Worm (Caenorhabditis elegans) whole organism, L1 larva: ENCODE results near the gene B0303.4.

Source experiments
- C04F5.9 ChIP-seq: sonication (generic microtip); optimal IDR thresholded peaks from 2 replicates; lab custom pipeline; 2016; ENCODE audit warnings: missing genetic modification characterization, missing compliant biosample characterization
- C16A3.4 ChIP-seq: fragments of 150-350 bp; optimal IDR thresholded peaks from 2 replicates; lab custom pipeline; 2014; ENCODE audit warnings: missing biosample characterization, missing genetic modification characterization
- C34B4.2 ChIP-seq: sonication (generic microtip); optimal IDR thresholded peaks from 2 replicates; lab custom pipeline; 2017; ENCODE audit warnings: mild to moderate bottlenecking, missing genetic modification characterization, missing compliant biosample characterization
- Y116A8C.19 ChIP-seq: sonication (generic microtip); optimal IDR thresholded peaks from 2 replicates; lab custom pipeline; 2016; ENCODE audit warnings: missing compliant biosample characterization, missing genetic modification characterization, borderline replicate concordance
- aly-2 ChIP-seq: fragments of 150-350 bp; optimal IDR thresholded peaks from 2 replicates; lab custom pipeline; 2014; ENCODE audit warnings: missing biosample characterization, missing genetic modification characterization
- blmp-1 ChIP-seq: fragments of 150-350 bp; optimal IDR thresholded peaks from 2 replicates; lab custom pipeline; 2014; ENCODE audit warnings: missing biosample characterization, missing genetic modification characterization
- dpl-1 ChIP-seq, 3 experiments: fragments of 150-350 bp in 2 of 3; sonication (generic microtip) in 1 of 3; optimal IDR thresholded peaks; 2 replicates each; lab custom pipeline; 2014 to 2017; ENCODE audit warnings: missing biosample characterization in 3 of 3, missing genetic modification characterization in 3 of 3, missing genetic modification reagents in 3 of 3
- dsc-1 ChIP-seq: sonication (generic microtip); optimal IDR thresholded peaks from 2 replicates; lab custom pipeline; 2016; ENCODE audit warnings: mild to moderate bottlenecking, missing genetic modification characterization, missing compliant biosample characterization
- efl-1 ChIP-seq, 4 experiments: fragments of 150-350 bp; optimal IDR thresholded peaks in 3 of 4; peaks in 1 of 4; 1 replicate in 1 of 4; 2 replicates in 3 of 4; lab custom pipeline; 2014; ENCODE audit warnings: missing biosample characterization in 2 of 4, missing genetic modification characterization in 2 of 4, missing genetic modification reagents in 2 of 4
- egl-13 ChIP-seq: sonication (generic microtip); optimal IDR thresholded peaks from 2 replicates; lab custom pipeline; 2016; ENCODE audit warnings: missing genotype, missing genetic modification reagents, missing genetic modification characterization, missing compliant biosample characterization
- elt-2 ChIP-seq: sonication (generic microtip); optimal IDR thresholded peaks from 2 replicates; lab custom pipeline; 2016; ENCODE audit warnings: missing genetic modification characterization, mild to moderate bottlenecking, inconsistent platforms, missing compliant biosample characterization, missing genetic modification reagents
- elt-3 ChIP-seq, 6 experiments: fragments of 150-350 bp in 1 of 6; sonication (generic microtip); optimal IDR thresholded peaks; 2 replicates each; lab custom pipeline; 2017 to 2018; ENCODE audit warnings: missing biosample characterization in 6 of 6, missing genetic modification characterization in 6 of 6, inconsistent platforms in 1 of 6
- fkh-4 ChIP-seq: sonication (generic microtip); optimal IDR thresholded peaks from 2 replicates; lab custom pipeline; 2016; ENCODE audit warnings: missing compliant biosample characterization, missing genetic modification characterization, borderline replicate concordance
- fkh-8 ChIP-seq: sonication (generic microtip); optimal IDR thresholded peaks from 2 replicates; lab custom pipeline; 2016; ENCODE audit warnings: mild to moderate bottlenecking, missing genetic modification characterization, missing compliant biosample characterization
- hlh-17 ChIP-seq: fragments of 200-800 bp; sonication (Bioruptor generic); optimal IDR thresholded peaks from 2 replicates; lab custom pipeline; 2018; ENCODE audit warnings: missing genetic modification characterization, mild to moderate bottlenecking, missing compliant biosample characterization, moderate library complexity, borderline replicate concordance
- hlh-4 ChIP-seq: sonication (generic microtip); optimal IDR thresholded peaks from 2 replicates; lab custom pipeline; 2016; ENCODE audit warnings: mild to moderate bottlenecking, missing genetic modification characterization, missing compliant biosample characterization
- hpl-2 ChIP-seq: fragments of 150-350 bp; optimal IDR thresholded peaks from 2 replicates; lab custom pipeline; 2014; ENCODE audit warnings: missing biosample characterization, missing genetic modification reagents, missing genetic modification characterization
- irx-1 ChIP-seq: sonication (generic microtip); optimal IDR thresholded peaks from 2 replicates; lab custom pipeline; 2016; ENCODE audit warnings: missing genetic modification characterization, missing compliant biosample characterization
- jun-1 ChIP-seq: fragments of 150-350 bp; optimal IDR thresholded peaks from 2 replicates; lab custom pipeline; 2014; ENCODE audit warnings: missing biosample characterization, missing genetic modification reagents, missing genetic modification characterization
- lin-13 ChIP-seq: fragments of 150-350 bp; optimal IDR thresholded peaks from 2 replicates; lab custom pipeline; 2014; ENCODE audit warnings: missing biosample characterization, missing genetic modification reagents, missing genetic modification characterization
- lin-14 ChIP-seq: fragments of 200-800 bp; sonication (Bioruptor generic); optimal IDR thresholded peaks from 2 replicates; lab custom pipeline; 2018; ENCODE audit warnings: mild to moderate bottlenecking, missing genetic modification characterization, moderate library complexity, missing compliant biosample characterization
- lin-15B ChIP-seq: fragments of 150-350 bp; sonication (generic microtip); optimal IDR thresholded peaks from 3 replicates; lab custom pipeline; 2014; ENCODE audit warnings: missing biosample characterization, missing genetic modification characterization
- lin-35 ChIP-seq, 2 experiments: fragments of 150-350 bp; optimal IDR thresholded peaks; 2 replicates each; lab custom pipeline; 2014; ENCODE audit warnings: missing biosample characterization in 2 of 2, missing genetic modification characterization in 2 of 2, missing genetic modification reagents in 2 of 2
- lin-39 ChIP-seq: fragments of 150-350 bp; optimal IDR thresholded peaks from 2 replicates; lab custom pipeline; 2014; ENCODE audit warnings: missing biosample characterization, missing genetic modification reagents, missing genetic modification characterization
- lir-3 ChIP-seq: sonication (generic microtip); optimal IDR thresholded peaks from 2 replicates; lab custom pipeline; 2016; ENCODE audit warnings: mild to moderate bottlenecking, missing genetic modification characterization, moderate library complexity, missing compliant biosample characterization; ENCODE audit not compliant: poor library complexity
- mdl-1 ChIP-seq, 2 experiments: fragments of 150-350 bp; optimal IDR thresholded peaks; 2 replicates each; lab custom pipeline; 2014 to 2017; ENCODE audit warnings: missing biosample characterization in 2 of 2, missing genetic modification characterization in 2 of 2, inconsistent platforms in 1 of 2
- mep-1 ChIP-seq: fragments of 150-350 bp; optimal IDR thresholded peaks from 2 replicates; lab custom pipeline; 2014; ENCODE audit warnings: missing biosample characterization, missing genetic modification characterization
- nhr-12 ChIP-seq: sonication (generic microtip); optimal IDR thresholded peaks from 2 replicates; lab custom pipeline; 2017; ENCODE audit warnings: missing biosample characterization, missing genetic modification characterization
- nhr-19 ChIP-seq: fragments of 200-800 bp; sonication (Bioruptor generic); conservative IDR thresholded peaks from 2 replicates; pipeline ENCODE4 v1.3.6; 2022; ENCODE audit warnings: missing genetic modification characterization, missing compliant biosample characterization
- nhr-20 ChIP-seq: sonication (generic microtip); optimal IDR thresholded peaks from 2 replicates; lab custom pipeline; 2016; ENCODE audit warnings: mild to moderate bottlenecking, missing genetic modification characterization, missing compliant biosample characterization
- nhr-47 ChIP-seq: sonication (generic microtip); optimal IDR thresholded peaks from 2 replicates; lab custom pipeline; 2016; ENCODE audit warnings: mild to moderate bottlenecking, missing genetic modification characterization, moderate library complexity, missing compliant biosample characterization
- nhr-71 ChIP-seq: sonication (generic microtip); optimal IDR thresholded peaks from 2 replicates; lab custom pipeline; 2016; ENCODE audit warnings: mild to moderate bottlenecking, missing genetic modification characterization, moderate library complexity, missing compliant biosample characterization
- nhr-85 ChIP-seq: sonication (generic microtip); peaks from one replicate; lab custom pipeline; 2016; ENCODE audit warnings: missing genetic modification characterization, inconsistent platforms, missing compliant biosample characterization
- nhr-90 ChIP-seq: sonication (generic microtip); optimal IDR thresholded peaks from 2 replicates; lab custom pipeline; 2016; ENCODE audit warnings: mild to moderate bottlenecking, missing genetic modification characterization, missing compliant biosample characterization; ENCODE audit not compliant: poor library complexity
- pag-3 ChIP-seq: sonication (generic microtip); optimal IDR thresholded peaks from 2 replicates; lab custom pipeline; 2017; ENCODE audit warnings: missing genetic modification characterization, mild to moderate bottlenecking, missing compliant biosample characterization, antibody characterized with exemption, borderline replicate concordance; ENCODE audit not compliant: insufficient read depth
- rnt-1 ChIP-seq: sonication (generic microtip); optimal IDR thresholded peaks from 2 replicates; lab custom pipeline; 2016; ENCODE audit warnings: mild to moderate bottlenecking, missing genetic modification characterization, moderate library complexity, missing compliant biosample characterization
- skn-1 ChIP-seq: fragments of 150-350 bp; optimal IDR thresholded peaks from 2 replicates; lab custom pipeline; 2014; ENCODE audit warnings: missing biosample characterization, missing genetic modification characterization
- snu-23 ChIP-seq: sonication (generic microtip); optimal IDR thresholded peaks from 2 replicates; lab custom pipeline; 2016; ENCODE audit warnings: missing genetic modification characterization, missing compliant biosample characterization
- sptf-1 ChIP-seq: fragments of 150-350 bp; optimal IDR thresholded peaks from 2 replicates; lab custom pipeline; 2014; ENCODE audit warnings: missing biosample characterization, missing genetic modification characterization
- unc-130 ChIP-seq: fragments of 150-350 bp; optimal IDR thresholded peaks from 2 replicates; lab custom pipeline; 2017; ENCODE audit warnings: missing biosample characterization, missing genetic modification characterization, inconsistent platforms
- xbp-1 ChIP-seq: sonication (generic microtip); optimal IDR thresholded peaks from 2 replicates; lab custom pipeline; 2016; ENCODE audit warnings: missing genetic modification characterization, missing compliant biosample characterization
- zip-4 ChIP-seq: fragments of 200-800 bp; sonication (Bioruptor generic); optimal IDR thresholded peaks from 2 replicates; lab custom pipeline; 2018; ENCODE audit warnings: mild to moderate bottlenecking, missing genetic modification characterization, moderate library complexity, missing compliant biosample characterization

The B0303.4 gene

DNA sequence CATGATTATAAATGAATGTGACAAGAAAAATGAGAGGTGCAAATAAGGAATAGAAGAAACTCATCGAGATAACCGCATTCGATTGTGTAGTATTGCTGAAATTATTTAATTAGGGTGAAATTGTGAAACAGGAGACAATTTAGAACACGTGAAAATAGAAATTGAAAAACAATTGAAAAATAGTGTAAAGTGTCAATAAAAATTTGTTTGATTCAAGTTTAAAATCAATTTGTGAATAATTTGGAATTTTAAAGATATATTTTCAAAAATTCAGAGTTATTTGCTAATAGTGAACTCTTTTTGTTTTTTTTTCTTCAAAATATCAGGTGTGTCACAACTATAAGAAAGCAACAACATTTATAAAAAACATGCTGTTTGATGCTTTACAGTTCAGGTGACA lies 41.7 kb downstream of the B0303.4 start, which contains the start of gene ZK370.4:
TSS of gene ZK370.4 (minus strand) at position 101 of the 400 bp plus-strand sequence.
- TF ChIP-seq efl-1 (optimal IDR thresholded peaks at IDR 0.05; lab: Kevin White, UChicago) (no peak), efl-1 (GFP tag; optimal IDR thresholded peaks at IDR 0.05 in 1 of 2; lab: Kevin White, UChicago) (peak in 1 of 2 experiments; percentile 57), nhr-20 (tag; lab: Kevin White, UChicago) (no peak)

DNA sequence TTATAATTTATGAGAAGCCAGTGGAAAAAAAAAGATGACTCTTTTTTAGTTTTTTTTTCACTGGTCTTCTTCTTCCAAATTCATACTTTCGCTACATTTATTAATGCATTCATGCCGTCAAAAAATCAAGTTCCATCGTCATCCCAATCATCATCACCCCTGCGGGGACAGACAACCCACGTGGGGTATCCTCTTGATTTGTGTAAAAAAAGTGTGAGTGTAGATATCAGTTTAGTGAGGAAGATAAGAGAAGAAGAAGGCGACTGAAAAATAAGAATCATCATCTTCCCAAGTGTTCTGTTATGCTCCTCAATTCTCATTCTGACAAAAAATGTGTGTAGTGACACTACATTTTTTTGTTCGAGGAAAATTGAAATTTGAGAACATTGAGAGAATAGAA lies 42.3 kb downstream of the B0303.4 start:
- peak; percentile 36 for TF ChIP-seq blmp-1 (tag; lab: Kevin White, UChicago)
- no peak for TF ChIP-seq hlh-17 (GFP tag; lab: Kevin White, UChicago)
- no peak for TF ChIP-seq rnt-1
- TF ChIP-seq zip-4 (GFP tag; lab: Kevin White, UChicago): no peak
- no peak for TF ChIP-seq C34B4.2 (tag; lab: Kevin White, UChicago)
- no peak for TF ChIP-seq irx-1
- TF ChIP-seq lin-35 (GFP tag; optimal IDR thresholded peaks at IDR 0.05; lab: Kevin White, UChicago): peak in 1 of 2 experiments; percentile 40
- no peak for TF ChIP-seq dpl-1 (GFP tag; optimal IDR thresholded peaks at IDR 0.05; lab: Kevin White, UChicago)
- TF ChIP-seq snu-23 (GFP tag; lab: Kevin White, UChicago): peak; percentile 30
- TF ChIP-seq sptf-1 (tag; lab: Kevin White, UChicago): no peak
- no peak for TF ChIP-seq jun-1 (tag; lab: Kevin White, UChicago)
- no peak for TF ChIP-seq nhr-85 (tag; lab: Kevin White, UChicago)
- peak in 1 of 6 experiments; percentile 54 for TF ChIP-seq elt-3 (tag; optimal IDR thresholded peaks at IDR 0.05; lab: Kevin White, UChicago)
- no peak for TF ChIP-seq nhr-47
- no peak for TF ChIP-seq nhr-12 (tag; lab: Kevin White, UChicago)
- TF ChIP-seq C04F5.9 (tag; lab: Kevin White, UChicago): no peak
- no peak for TF ChIP-seq pag-3
- no peak for TF ChIP-seq lin-15B (tag; lab: Kevin White, UChicago)
- TF ChIP-seq lin-39 (tag; lab: Kevin White, UChicago): no peak
- no peak for TF ChIP-seq unc-130 (tag; lab: Kevin White, UChicago)
- TF ChIP-seq fkh-8: no peak
- no peak for TF ChIP-seq skn-1 (tag; lab: Kevin White, UChicago)
- TF ChIP-seq mdl-1 (tag; optimal IDR thresholded peaks at IDR 0.05; lab: Kevin White, UChicago): peak in 1 of 2 experiments; percentile 54
- peak; percentile 50 for TF ChIP-seq lin-14 (GFP tag; lab: Kevin White, UChicago)
- TF ChIP-seq lin-13: no peak
- TF ChIP-seq nhr-90 (tag; lab: Kevin White, UChicago): peak; percentile 12
- TF ChIP-seq nhr-71 (tag; lab: Kevin White, UChicago): peak; percentile 45
- TF ChIP-seq hpl-2: no peak
- no peak for TF ChIP-seq egl-13
- TF ChIP-seq aly-2 (tag; lab: Kevin White, UChicago): no peak
- no peak for TF ChIP-seq xbp-1 (tag; lab: Kevin White, UChicago)
- no peak for TF ChIP-seq mep-1 (tag; lab: Kevin White, UChicago)

DNA sequence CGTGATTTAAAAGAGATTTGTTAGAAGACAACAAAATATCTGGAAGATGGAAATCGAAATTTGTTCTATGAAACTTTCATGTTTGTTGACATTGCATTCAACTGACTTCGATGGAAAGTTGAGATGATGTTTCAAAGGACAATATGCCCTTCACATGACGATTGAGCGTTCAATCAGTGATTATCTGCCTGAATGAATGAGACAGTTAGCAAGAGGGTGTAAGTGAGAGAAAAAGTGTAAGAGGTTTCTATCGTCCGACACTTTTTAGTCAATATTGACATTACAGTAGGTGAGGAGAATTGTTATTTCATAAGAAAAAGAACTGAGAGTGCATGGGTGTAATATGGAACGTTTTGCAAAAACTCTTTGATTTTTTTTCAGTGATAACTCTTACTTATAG lies 43.6 kb downstream of the B0303.4 start:
- TF ChIP-seq nhr-19 (GFP tag; lab: Robert Waterston, UW): peak; percentile 51
- TF ChIP-seq nhr-85 (tag; lab: Kevin White, UChicago): peak; percentile 49
- TF ChIP-seq elt-3 (tag; optimal IDR thresholded peaks at IDR 0.05; lab: Kevin White, UChicago): peak in 4 of 6 experiments; percentile 1 to 95 (median 32)
- peak; percentile 31 for TF ChIP-seq C16A3.4 (tag; lab: Kevin White, UChicago)
- no peak for TF ChIP-seq hlh-4 (tag; lab: Kevin White, UChicago)
- TF ChIP-seq mdl-1 (tag; optimal IDR thresholded peaks at IDR 0.05; lab: Kevin White, UChicago): peak in 1 of 2 experiments; percentile 57
- peak in 1 of 2 experiments; percentile 68 for TF ChIP-seq lin-35 (GFP tag; optimal IDR thresholded peaks at IDR 0.05; lab: Kevin White, UChicago)
- TF ChIP-seq lir-3 (tag; lab: Kevin White, UChicago): no peak
- no peak for TF ChIP-seq sptf-1 (tag; lab: Kevin White, UChicago)
- TF ChIP-seq snu-23 (GFP tag; lab: Kevin White, UChicago): peak; percentile 42
- peak; percentile 30 for TF ChIP-seq nhr-20 (tag; lab: Kevin White, UChicago)
- TF ChIP-seq dpl-1 (GFP tag; optimal IDR thresholded peaks at IDR 0.05; lab: Kevin White, UChicago): no peak
- TF ChIP-seq lin-14 (GFP tag; lab: Kevin White, UChicago): peak; percentile 43
- no peak for TF ChIP-seq elt-2 (tag; lab: Kevin White, UChicago)
- no peak for TF ChIP-seq efl-1 (optimal IDR thresholded peaks at IDR 0.05; lab: Kevin White, UChicago)
- no peak for TF ChIP-seq efl-1 (GFP tag; optimal IDR thresholded peaks at IDR 0.05 in 1 of 2; lab: Kevin White, UChicago)
- no peak for TF ChIP-seq Y116A8C.19 (tag; lab: Kevin White, UChicago)
- no peak for TF ChIP-seq dsc-1 (tag; lab: Kevin White, UChicago)
- peak; percentile 13 for TF ChIP-seq nhr-71 (tag; lab: Kevin White, UChicago)
- TF ChIP-seq blmp-1 (tag; lab: Kevin White, UChicago): peak; percentile 75
- TF ChIP-seq fkh-4 (tag; lab: Kevin White, UChicago): no peak
